Fruit fly (Drosophila melanogaster) whole organism, embryonic: ENCODE measurements around the gene OtopLc.

Source experiments
- Abd-B ChIP-seq: fragments of 200-800 bp; sonication (Bioruptor generic); optimal IDR thresholded peaks from 2 replicates; lab custom pipeline; 2018; ENCODE audit warnings: missing biosample characterization, mild to moderate bottlenecking, missing genetic modification characterization, moderate library complexity
- CG1024 ChIP-seq: fragments of 200-800 bp; sonication (Bioruptor generic); IDR thresholded peaks from 2 replicates; pipeline ENCODE4 v1.3.6; 2022; ENCODE audit warnings: missing biosample characterization, missing genetic modification characterization
- CG11723 ChIP-seq: fragments of 200-800 bp; sonication (Bioruptor generic); optimal IDR thresholded peaks from 2 replicates; lab custom pipeline; 2017; ENCODE audit warnings: missing biosample characterization, mild to moderate bottlenecking, missing genetic modification characterization
- CG12071 ChIP-seq: fragments of 200-800 bp; sonication (Bioruptor generic); optimal IDR thresholded peaks from 3 replicates; lab custom pipeline; 2018; ENCODE audit warnings: missing biosample characterization, mild to moderate bottlenecking, missing genetic modification characterization
- CG12219 ChIP-seq: fragments of 200-800 bp; sonication (Bioruptor generic); optimal IDR thresholded peaks from 3 replicates; lab custom pipeline; 2018; ENCODE audit warnings: missing biosample characterization, mild to moderate bottlenecking, missing genetic modification characterization
- CG14860 ChIP-seq: fragments of 200-800 bp; sonication (Bioruptor generic); IDR thresholded peaks from 3 replicates; pipeline ENCODE4 v1.3.6; 2022; ENCODE audit warnings: missing biosample characterization, missing genetic modification characterization; ENCODE audit not compliant: partially characterized antibody
- CG15073 ChIP-seq: fragments of 200-800 bp; sonication (Bioruptor generic); optimal IDR thresholded peaks from 2 replicates; lab custom pipeline; 2016; ENCODE audit warnings: missing biosample characterization, missing genetic modification characterization
- CG17361 ChIP-seq: fragments of 200-800 bp; sonication (Bioruptor generic); IDR thresholded peaks from 3 replicates; pipeline ENCODE4 v1.3.6; 2022; ENCODE audit warnings: missing biosample characterization, missing genetic modification characterization
- CG18764 ChIP-seq: fragments of 200-800 bp; sonication (Bioruptor generic); optimal IDR thresholded peaks from 3 replicates; lab custom pipeline; 2016; ENCODE audit warnings: missing biosample characterization, missing genetic modification characterization
- CG30403 ChIP-seq: fragments of 200-800 bp; sonication (Bioruptor generic); optimal IDR thresholded peaks from 3 replicates; lab custom pipeline; 2016; ENCODE audit warnings: missing biosample characterization, missing genetic modification characterization
- CG31365 ChIP-seq: fragments of 200-800 bp; sonication (Bioruptor generic); optimal IDR thresholded peaks from 2 replicates; lab custom pipeline; 2018; ENCODE audit warnings: missing biosample characterization, mild to moderate bottlenecking, missing genetic modification characterization
- CG31388 ChIP-seq: fragments of 200-800 bp; sonication (Bioruptor generic); optimal IDR thresholded peaks from 2 replicates; lab custom pipeline; 2016; ENCODE audit warnings: missing biosample characterization, missing genetic modification characterization
- CG42726 ChIP-seq: fragments of 200-800 bp; sonication (Bioruptor generic); IDR thresholded peaks from 2 replicates; pipeline ENCODE4 v1.3.6; 2022; ENCODE audit warnings: missing biosample characterization, missing genetic modification characterization; ENCODE audit not compliant: partially characterized antibody
- CG4617 ChIP-seq: fragments of 200-800 bp; sonication (Bioruptor generic); optimal IDR thresholded peaks from 3 replicates; lab custom pipeline; 2016; ENCODE audit warnings: missing biosample characterization, missing genetic modification characterization, borderline replicate concordance
- CG7556 ChIP-seq: fragments of 200-800 bp; sonication (Bioruptor generic); optimal IDR thresholded peaks from 2 replicates; lab custom pipeline; 2017; ENCODE audit warnings: missing biosample characterization, mild to moderate bottlenecking, missing genetic modification characterization
- CG8944 ChIP-seq: fragments of 200-800 bp; sonication (Bioruptor generic); optimal IDR thresholded peaks from 3 replicates; lab custom pipeline; 2016; ENCODE audit warnings: missing biosample characterization, missing genetic modification characterization
- CG9215 ChIP-seq: fragments of 200-800 bp; sonication (Bioruptor generic); IDR thresholded peaks from 2 replicates; pipeline ENCODE4 v1.3.6; 2022; ENCODE audit warnings: missing biosample characterization, missing genetic modification characterization
- CG9817 ChIP-seq: fragments of 200-800 bp; sonication (Bioruptor generic); optimal IDR thresholded peaks from 2 replicates; lab custom pipeline; 2018; ENCODE audit warnings: missing biosample characterization, mild to moderate bottlenecking, missing genetic modification characterization, moderate library complexity
- CTCF ChIP-seq: fragments of 200-800 bp; sonication (Bioruptor generic); optimal IDR thresholded peaks from 2 replicates; lab custom pipeline; 2017; ENCODE audit warnings: missing biosample characterization, mild to moderate bottlenecking, missing genetic modification characterization, moderate library complexity
- D19A ChIP-seq: fragments of 200-800 bp; optimal IDR thresholded peaks from 3 replicates; lab custom pipeline; 2019; ENCODE audit warnings: missing biosample characterization, mild to moderate bottlenecking, missing genetic modification characterization, moderate library complexity
- Doc3 ChIP-seq: fragments of 200-800 bp; sonication (Bioruptor generic); IDR thresholded peaks from 3 replicates; pipeline ENCODE4 v1.3.6; 2022; ENCODE audit warnings: missing biosample characterization, missing genetic modification characterization; ENCODE audit not compliant: partially characterized antibody
- Drgx ChIP-seq: fragments of 200-800 bp; sonication (Bioruptor generic); IDR thresholded peaks from 2 replicates; pipeline ENCODE4 v1.3.6; 2022; ENCODE audit warnings: missing biosample characterization, missing genetic modification characterization
- E2f1 ChIP-seq: fragments of 200-800 bp; sonication (Bioruptor generic); IDR thresholded peaks from 2 replicates; pipeline ENCODE4 v1.3.6; 2022; ENCODE audit warnings: missing biosample characterization, missing genetic modification characterization
- Eip74EF ChIP-seq, 2 experiments: fragments of 200-800 bp in 1 of 2; fragments of >200 bp in 1 of 2; sonication (Bioruptor generic) in 1 of 2; optimal IDR thresholded peaks; 2 replicates each; lab custom pipeline; 2017 to 2019; ENCODE audit warnings: missing biosample characterization in 2 of 2, missing genetic modification characterization in 2 of 2, mild to moderate bottlenecking in 1 of 2, moderate library complexity in 1 of 2
- Ets65A ChIP-seq: fragments of 200-800 bp; sonication (Bioruptor generic); peaks from one replicate; lab custom pipeline; 2016; ENCODE audit warnings: missing biosample characterization, missing genetic modification characterization
- HLH4C ChIP-seq: fragments of 200-800 bp; sonication (Bioruptor generic); IDR thresholded peaks from 3 replicates; pipeline ENCODE4 v1.3.6; 2022; ENCODE audit warnings: missing biosample characterization, missing genetic modification characterization; ENCODE audit not compliant: partially characterized antibody
- Hr39 ChIP-seq: fragments of >200 bp; optimal IDR thresholded peaks from 2 replicates; lab custom pipeline; 2017
- Hr78 ChIP-seq, 2 experiments: fragments of 200-800 bp in 1 of 2; fragments of >200 bp in 1 of 2; sonication (Bioruptor generic) in 1 of 2; optimal IDR thresholded peaks; 2 replicates each; lab custom pipeline; 2017 to 2019; ENCODE audit warnings: missing biosample characterization in 2 of 2, missing genetic modification characterization in 2 of 2, mild to moderate bottlenecking in 1 of 2, moderate library complexity in 1 of 2
- Meics ChIP-seq: fragments of 200-800 bp; sonication (Bioruptor generic); optimal IDR thresholded peaks from 2 replicates; lab custom pipeline; 2017; ENCODE audit warnings: missing biosample characterization, mild to moderate bottlenecking, missing genetic modification characterization
- Myb ChIP-seq: fragments of 200-800 bp; sonication (Bioruptor generic); optimal IDR thresholded peaks from 2 replicates; lab custom pipeline; 2016; ENCODE audit warnings: missing biosample characterization, missing genetic modification characterization
- NfI ChIP-seq: fragments of 200-800 bp; sonication (Bioruptor generic); optimal IDR thresholded peaks from 3 replicates; lab custom pipeline; 2018; ENCODE audit warnings: missing biosample characterization, mild to moderate bottlenecking, missing genetic modification characterization, moderate library complexity
- Poxn ChIP-seq: fragments of 200-800 bp; sonication (Bioruptor generic); IDR thresholded peaks from 2 replicates; pipeline ENCODE4 v1.3.6; 2022; ENCODE audit warnings: missing biosample characterization, missing genetic modification characterization
- Ptx1 ChIP-seq: fragments of 200-800 bp; sonication (Bioruptor generic); IDR thresholded peaks from 2 replicates; pipeline ENCODE4 v1.3.6; 2022; ENCODE audit warnings: missing biosample characterization, missing genetic modification characterization
- TFAM ChIP-seq: fragments of 200-800 bp; sonication (Bioruptor generic); optimal IDR thresholded peaks from 2 replicates; lab custom pipeline; 2017; ENCODE audit warnings: missing biosample characterization, missing genetic modification characterization, inconsistent platforms
- YL-1 ChIP-seq: fragments of 200-800 bp; sonication (Bioruptor generic); optimal IDR thresholded peaks from 3 replicates; lab custom pipeline; 2017; ENCODE audit warnings: missing biosample characterization, mild to moderate bottlenecking, missing genetic modification characterization
- az2 ChIP-seq: fragments of 200-800 bp; sonication (Bioruptor generic); optimal IDR thresholded peaks from 3 replicates; lab custom pipeline; 2016; ENCODE audit warnings: missing biosample characterization, missing genetic modification characterization
- btn ChIP-seq: fragments of 200-800 bp; sonication (Bioruptor generic); optimal IDR thresholded peaks from 2 replicates; lab custom pipeline; 2016; ENCODE audit warnings: missing biosample characterization, missing genetic modification characterization
- corto ChIP-seq: fragments of 200-800 bp; sonication (Bioruptor generic); optimal IDR thresholded peaks from 2 replicates; lab custom pipeline; 2016; ENCODE audit warnings: missing biosample characterization, mild to moderate bottlenecking, missing genetic modification characterization, moderate library complexity
- ewg ChIP-seq: fragments of 200-800 bp; sonication (Bioruptor generic); optimal IDR thresholded peaks from 3 replicates; lab custom pipeline; 2017; ENCODE audit warnings: mild to moderate bottlenecking, missing biosample characterization, missing genetic modification reagents, missing genetic modification characterization
- fd64A ChIP-seq: fragments of 200-800 bp; sonication (Bioruptor generic); optimal IDR thresholded peaks from 3 replicates; lab custom pipeline; 2018; ENCODE audit warnings: missing biosample characterization, mild to moderate bottlenecking, missing genetic modification characterization
- gce ChIP-seq: fragments of 200-800 bp; sonication (Bioruptor generic); IDR thresholded peaks from 3 replicates; pipeline ENCODE4 v1.3.6; 2022; ENCODE audit warnings: missing biosample characterization, missing genetic modification characterization
- gro ChIP-seq: fragments of 200-800 bp; sonication (Bioruptor generic); optimal IDR thresholded peaks from 2 replicates; lab custom pipeline; 2016; ENCODE audit warnings: missing biosample characterization, missing genetic modification characterization
- jigr1 ChIP-seq: fragments of 200-800 bp; sonication (Bioruptor generic); IDR thresholded peaks from 3 replicates; pipeline ENCODE4 v1.3.6; 2022; ENCODE audit warnings: missing biosample characterization, missing genetic modification characterization
- peb ChIP-seq: fragments of 200-800 bp; sonication (Bioruptor generic); IDR thresholded peaks from 2 replicates; pipeline ENCODE4 v1.3.6; 2022; ENCODE audit warnings: missing biosample characterization, missing genetic modification characterization
- shn ChIP-seq: fragments of 200-800 bp; sonication (Bioruptor generic); optimal IDR thresholded peaks from 3 replicates; lab custom pipeline; 2016; ENCODE audit warnings: missing biosample characterization, missing genetic modification characterization
- so ChIP-seq: fragments of 200-800 bp; sonication (Bioruptor generic); IDR thresholded peaks from 3 replicates; pipeline ENCODE4 v1.3.6; 2022; ENCODE audit warnings: missing biosample characterization, missing genetic modification characterization

Gene OtopLc

dm6 chrX:5612977-5613376, 49.7 kb downstream of the OtopLc start (continued):
- TF ChIP-seq CG4617 (GFP tag; lab: Kevin White, UChicago) (no peak), TFAM (no peak), fd64A (GFP tag; lab: Kevin White, UChicago) (no peak), Eip74EF (GFP tag; optimal IDR thresholded peaks at IDR 0.05; lab: Kevin White, UChicago) (no peak), Myb (GFP tag; lab: Kevin White, UChicago) (peak; percentile 88), az2 (GFP tag; lab: Kevin White, UChicago) (no peak), jigr1 (GFP tag; lab: Robert Waterston, UW) (no peak), CG14860 (GFP tag; lab: Robert Waterston, UW) (peak; percentile 41; the same call in 1 of the 3 replicates), CG31365 (tag; lab: Kevin White, UChicago) (peak; percentile 94)

- TF ChIP-seq CG9215: no peak
- TF ChIP-seq Ets65A (GFP tag; lab: Kevin White, UChicago): peak; percentile 66
- peak; percentile 48 for TF ChIP-seq Drgx (GFP tag; lab: Robert Waterston, UW)
Measured at dm6 chrX:5608472-5608871, 54.2 kb downstream of the OtopLc start.

DNA sequence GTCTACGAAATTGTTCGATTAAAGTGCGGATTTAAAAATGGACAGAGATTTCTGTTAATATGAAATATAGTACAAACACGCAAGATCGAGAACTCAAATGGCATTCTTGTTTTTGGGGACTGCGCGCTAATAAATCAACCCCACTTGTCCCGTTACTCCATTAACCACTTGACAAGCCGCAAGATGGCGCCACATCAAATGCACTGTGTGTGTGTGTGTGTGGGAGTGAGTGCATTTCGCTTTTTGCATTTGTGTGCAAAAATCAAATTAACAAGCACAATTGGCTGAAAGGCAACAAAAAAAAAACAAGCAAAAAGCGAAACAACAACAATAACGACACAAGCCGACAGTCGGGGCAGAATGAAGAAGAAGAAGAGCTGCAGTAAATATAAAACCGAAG, 55.0 kb downstream of the OtopLc start:
- TF ChIP-seq CG12219 (GFP tag; lab: Kevin White, UChicago): no peak
- no peak for TF ChIP-seq CG17361 (GFP tag; lab: Robert Waterston, UW)
- peak; percentile 79 for TF ChIP-seq CTCF (GFP tag; lab: Kevin White, UChicago)
- TF ChIP-seq CG1024: no peak
- no peak for TF ChIP-seq Hr78 (GFP tag; optimal IDR thresholded peaks at IDR 0.05; lab: Kevin White, UChicago)
- TF ChIP-seq ewg: no peak

DNA sequence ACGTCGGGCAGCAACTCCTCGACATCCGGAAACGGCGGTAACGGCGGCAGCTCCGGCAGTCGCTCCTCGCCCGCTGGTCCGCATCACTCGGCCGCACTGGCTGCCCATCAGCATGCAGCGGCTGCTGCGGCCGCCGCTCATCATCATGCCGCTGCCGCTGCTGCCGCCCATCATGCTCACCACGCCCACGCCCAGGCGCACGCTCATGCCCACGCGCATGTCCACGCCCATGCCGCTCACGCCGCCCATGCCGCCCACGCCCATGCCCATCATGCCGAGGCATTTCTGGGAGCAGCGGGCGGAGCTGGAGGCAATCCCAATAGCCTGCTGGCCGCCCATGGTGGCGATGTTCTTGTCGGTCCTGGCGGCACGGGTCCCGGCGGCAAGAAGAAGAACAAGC, 56.3 kb downstream of the OtopLc start:
- TF ChIP-seq Ptx1 (GFP tag; lab: Robert Waterston, UW) (no peak), Doc3 (GFP tag; lab: Robert Waterston, UW) (no peak), Hr39 (lab: Kevin White, UChicago) (peak; percentile 97)

DNA sequence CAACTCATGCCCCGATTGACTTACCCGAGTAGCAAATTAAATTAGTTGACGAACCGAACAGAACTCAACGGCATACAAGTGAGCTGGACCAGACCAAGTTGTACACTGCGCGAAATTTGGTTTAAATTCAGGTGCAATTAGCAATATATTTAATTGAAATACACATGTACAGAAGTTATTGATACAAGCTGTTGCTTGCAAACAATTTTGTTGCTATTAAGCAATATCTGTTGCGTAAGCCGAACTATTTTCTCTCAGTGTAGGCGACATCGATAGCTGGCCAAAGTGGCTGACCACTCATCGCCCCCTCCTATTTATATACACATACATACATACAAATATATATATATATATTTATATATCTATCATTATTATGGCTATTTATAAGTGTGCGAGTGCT, 58.5 kb downstream of the OtopLc start:
- TF ChIP-seq shn: no peak
- TF ChIP-seq CG9817 (tag; lab: Kevin White, UChicago): peak; percentile 33
- no peak for TF ChIP-seq Abd-B (GFP tag; lab: Kevin White, UChicago)
- no peak for TF ChIP-seq gro (GFP tag; lab: Kevin White, UChicago)
- no peak for TF ChIP-seq CG12071
- TF ChIP-seq E2f1 (GFP tag; lab: Robert Waterston, UW): no peak
- TF ChIP-seq CG15073 (GFP tag; lab: Kevin White, UChicago): no peak
- no peak for TF ChIP-seq HLH4C
- peak; percentile 30 for TF ChIP-seq CG7556 (GFP tag; lab: Kevin White, UChicago)
- TF ChIP-seq gce: no peak
- TF ChIP-seq NfI (GFP tag; lab: Kevin White, UChicago): peak; percentile 41
- no peak for TF ChIP-seq peb (GFP tag; lab: Robert Waterston, UW)
- no peak for TF ChIP-seq Poxn (GFP tag; lab: Robert Waterston, UW)
- no peak for TF ChIP-seq CG42726 (GFP tag; lab: Robert Waterston, UW)
- no peak for TF ChIP-seq CG31388 (GFP tag; lab: Kevin White, UChicago)
- TF ChIP-seq CG17361 (GFP tag; lab: Robert Waterston, UW): 0 out of 3 replicates have a peak, but pooled peaks have one; percentile 21
- TF ChIP-seq corto (GFP tag; lab: Kevin White, UChicago): no peak
- no peak for TF ChIP-seq D19A (tag; lab: Kevin White, UChicago)
- TF ChIP-seq Meics (GFP tag; lab: Kevin White, UChicago): peak; percentile 31
- no peak for TF ChIP-seq btn (GFP tag; lab: Kevin White, UChicago)
- peak; percentile 7 for TF ChIP-seq CG30403
- no peak for TF ChIP-seq so (GFP tag; lab: Robert Waterston, UW)
- no peak for TF ChIP-seq YL-1 (GFP tag; lab: Kevin White, UChicago)
- TF ChIP-seq CG11723 (GFP tag; lab: Kevin White, UChicago): no peak
- TF ChIP-seq CG18764 (GFP tag; lab: Kevin White, UChicago): no peak
- peak; percentile 13 for TF ChIP-seq CG8944
